Fruit fly (Drosophila melanogaster): ENCODE data around the gene CG8086.

Gene CG8086

dm6 chr2L:8274958-8275584 lies 17.8 kb upstream of the CG8086 start (continued):
- TF ChIP-seq CG16813 (GFP tag; IDR thresholded peaks at IDR 0.05; ENCODE audit: partially characterized antibody) (no peak), CG14710 (tag; optimal IDR thresholded peaks at IDR 0.05) (peak; percentile 79), CG3281 (GFP tag; optimal IDR thresholded peaks at IDR 0.05) (peak; percentile 22), CG14441 (GFP tag; IDR thresholded peaks at IDR 0.05) (peak; percentile 15; the same call in 1 of the 2 replicates), CG10543 (GFP tag; optimal IDR thresholded peaks at IDR 0.05) (no peak), Vsx1 (GFP tag; optimal IDR thresholded peaks at IDR 0.05) (peak; percentile 6), exex (tag; optimal IDR thresholded peaks at IDR 0.05) (no peak), stc (GFP tag; IDR thresholded peaks at IDR 0.05) (peak; percentile 61; the same call in 1 of the 2 replicates), CG6854 (GFP tag; optimal IDR thresholded peaks at IDR 0.05) (peak; percentile 42), tll (GFP tag; optimal IDR thresholded peaks at IDR 0.05) (peak in 1 of 2 experiments; percentile 83), CG17912 (GFP tag; optimal IDR thresholded peaks at IDR 0.05) (no peak), CG30020 (tag; optimal IDR thresholded peaks at IDR 0.05) (peak; percentile 28), sna (GFP tag; IDR thresholded peaks at IDR 0.05; ENCODE audit: partially characterized antibody) (no peak), CG10654 (GFP tag; optimal IDR thresholded peaks at IDR 0.05) (peak; percentile 26), Asciz (GFP tag; optimal IDR thresholded peaks at IDR 0.05) (peak; percentile 51), en (GFP tag; optimal IDR thresholded peaks at IDR 0.05) (peak; percentile 13), CG12299 (tag; optimal IDR thresholded peaks at IDR 0.05) (peak; percentile 29), phol (tag; optimal IDR thresholded peaks at IDR 0.05) (peak; percentile 78), CG30403 (GFP tag; optimal IDR thresholded peaks at IDR 0.05) (peak; percentile 70), aop (GFP tag; IDR thresholded peaks at IDR 0.05) (no peak), Oaz (GFP tag; IDR thresholded peaks at IDR 0.05) (0 out of 2 replicates have a peak, but pooled peaks have one; percentile 24), CG4404 (GFP tag; IDR thresholded peaks at IDR 0.05) (peak; percentile 68), CG10209 (GFP tag; optimal IDR thresholded peaks at IDR 0.05) (peak; percentile 64), Dref (GFP tag; IDR thresholded peaks at IDR 0.05) (no peak), CG8281 (tag; optimal IDR thresholded peaks at IDR 0.05) (peak; percentile 13), cas (GFP tag; IDR thresholded peaks at IDR 0.05) (no peak), kah (GFP tag; optimal IDR thresholded peaks at IDR 0.05) (no peak), knrl (GFP tag; IDR thresholded peaks at IDR 0.05; ENCODE audit: partially characterized antibody) (no peak), CG43689 (GFP tag; IDR thresholded peaks at IDR 0.05) (no peak), sd (tag; optimal IDR thresholded peaks at IDR 0.05) (peak; percentile 27), CG10462 (GFP tag; optimal IDR thresholded peaks at IDR 0.05) (peak; percentile 42), amos (GFP tag; IDR thresholded peaks at IDR 0.05; ENCODE audit: partially characterized antibody) (no peak), MBD-R2 (GFP tag; IDR thresholded peaks at IDR 0.05) (peak; percentile 30; the same call in 1 of the 2 replicates), dati (GFP tag; IDR thresholded peaks at IDR 0.05) (no peak), CG33213 (GFP tag; optimal IDR thresholded peaks at IDR 0.05) (no peak), CG2875 (GFP tag; optimal IDR thresholded peaks at IDR 0.05) (peak; percentile 65), CG8944 (GFP tag; optimal IDR thresholded peaks at IDR 0.05) (no peak), HHEX (GFP tag; optimal IDR thresholded peaks at IDR 0.05) (peak; percentile 34), CG16779 (GFP tag; IDR thresholded peaks at IDR 0.05) (no peak), yki (optimal IDR thresholded peaks at IDR 0.05) (no peak), GATAe (GFP tag; conservative IDR thresholded peaks at IDR 0.05) (no peak), CG8388 (GFP tag; optimal IDR thresholded peaks at IDR 0.05) (peak; percentile 78), CG6254 (GFP tag; optimal IDR thresholded peaks at IDR 0.05) (peak; percentile 68), schlank (tag; optimal IDR thresholded peaks at IDR 0.05) (no peak), so (GFP tag; IDR thresholded peaks at IDR 0.05) (0 out of 3 replicates have a peak, but pooled peaks have one; percentile 70), Atf3 (GFP tag; optimal IDR thresholded peaks at IDR 0.05) (no peak), CG15514 (GFP tag; optimal IDR thresholded peaks at IDR 0.05) (no peak), ems (GFP tag; optimal IDR thresholded peaks at IDR 0.05) (no peak), CG1602 (GFP tag; optimal IDR thresholded peaks at IDR 0.05) (peak; percentile 55)

Measured in whole organism, embryonic.